Worm (Caenorhabditis elegans) whole organism, midembryonic: ENCODE measurements around the gene T22D1.18.

Experiments
- T22C8.4 ChIP-seq: fragments of 200-800 bp; sonication (Bioruptor generic); IDR thresholded peaks from 2 replicates; pipeline ENCODE4 v1.3.6; 2022; ENCODE audit warnings: missing genetic modification characterization, missing compliant biosample characterization
- cog-1 ChIP-seq: sonication (generic microtip); optimal IDR thresholded peaks from 2 replicates; lab custom pipeline; 2016; ENCODE audit warnings: missing genetic modification characterization, missing compliant biosample characterization
- flt-1 ChIP-seq: fragments of 200-800 bp; sonication (Bioruptor generic); IDR thresholded peaks from 2 replicates; pipeline ENCODE4 v1.3.6; 2022; ENCODE audit warnings: missing genetic modification characterization, missing compliant biosample characterization
- klf-2 ChIP-seq: fragments of 200-800 bp; sonication (Bioruptor generic); conservative IDR thresholded peaks from 2 replicates; pipeline ENCODE4 v1.3.6; 2022; ENCODE audit warnings: missing genetic modification reagents, missing genetic modification characterization, missing compliant biosample characterization
- med-1 ChIP-seq: sonication (generic microtip); optimal IDR thresholded peaks from 2 replicates; lab custom pipeline; 2017; ENCODE audit warnings: missing genetic modification characterization, mild to moderate bottlenecking, missing compliant biosample characterization, antibody characterized with exemption, missing genetic modification reagents; ENCODE audit not compliant: insufficient read depth
- ref-1 ChIP-seq: fragments of 200-800 bp; sonication (Bioruptor generic); conservative IDR thresholded peaks from 2 replicates; pipeline ENCODE4 v1.3.6; 2022; ENCODE audit warnings: missing genetic modification reagents, missing genetic modification characterization, missing compliant biosample characterization
- tab-1 ChIP-seq: fragments of 200-800 bp; sonication (Bioruptor generic); IDR thresholded peaks from 2 replicates; pipeline ENCODE4 v1.3.6; 2022; ENCODE audit warnings: missing genetic modification characterization, missing compliant biosample characterization
- ztf-23 ChIP-seq: fragments of 200-800 bp; sonication (Bioruptor generic); IDR thresholded peaks from 2 replicates; pipeline ENCODE4 v1.3.6; 2022; ENCODE audit warnings: missing genetic modification reagents, missing genetic modification characterization, missing compliant biosample characterization
- ztf-29 ChIP-seq: fragments of 200-800 bp; sonication (Bioruptor generic); IDR thresholded peaks from 2 replicates; pipeline ENCODE4 v1.3.6; 2022; ENCODE audit warnings: missing genetic modification reagents, missing genetic modification characterization, missing compliant biosample characterization

T22D1.18 gene

ce11 chrIV:6941101-6941500 is 21.1 kb upstream of the T22D1.18 start:
- TF ChIP-seq ztf-29 (no peak), ztf-23 (GFP tag; lab: Robert Waterston, UW) (no peak), tab-1 (GFP tag; lab: Robert Waterston, UW) (no peak), ref-1 (GFP tag; lab: Robert Waterston, UW) (no peak), klf-2 (GFP tag; lab: Robert Waterston, UW) (no peak), cog-1 (tag; lab: Kevin White, UChicago) (no peak), med-1 (GFP tag; lab: Kevin White, UChicago) (no peak), flt-1 (GFP tag; lab: Robert Waterston, UW) (no peak), T22C8.4 (GFP tag; lab: Robert Waterston, UW) (no peak)

- no peak for TF ChIP-seq tab-1 (GFP tag; lab: Robert Waterston, UW)
- TF ChIP-seq ref-1 (GFP tag; lab: Robert Waterston, UW): no peak
- TF ChIP-seq ztf-29: no peak
- TF ChIP-seq med-1 (GFP tag; lab: Kevin White, UChicago): no peak
- no peak for TF ChIP-seq cog-1 (tag; lab: Kevin White, UChicago)
- no peak for TF ChIP-seq klf-2 (GFP tag; lab: Robert Waterston, UW)
- no peak for TF ChIP-seq T22C8.4 (GFP tag; lab: Robert Waterston, UW)
- TF ChIP-seq ztf-23 (GFP tag; lab: Robert Waterston, UW): no peak
- TF ChIP-seq flt-1 (GFP tag; lab: Robert Waterston, UW): no peak
Measured at ce11 chrIV:6937548-6937947, 17.6 kb upstream of the T22D1.18 start, which contains the start of gene npr-12. Gene npr-12, minus strand, starts transcription at chrIV:6937648.

DNA sequence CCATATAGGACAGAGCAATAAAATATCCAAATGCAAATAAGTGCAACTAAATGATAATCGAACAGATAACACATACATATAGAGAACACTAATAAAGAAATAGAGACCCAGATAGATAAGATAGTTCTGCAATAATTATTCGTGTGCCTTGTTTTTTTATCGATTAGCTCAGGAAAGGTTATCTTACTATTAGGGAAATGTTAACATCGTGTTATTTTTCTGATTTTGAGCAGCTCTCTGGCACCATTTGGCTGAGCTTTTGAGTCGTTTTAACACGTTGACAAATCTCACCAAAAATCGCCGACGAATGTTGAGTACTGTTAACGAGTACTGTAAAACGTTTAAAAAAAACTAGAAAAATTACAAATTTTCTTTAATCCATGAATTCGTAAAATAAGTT is 8.5 kb upstream of the T22D1.18 start, which contains the start of gene cest-6:
Gene cest-6 (minus strand): TSS at position 101 of the 400 bp plus-strand sequence.
- TF ChIP-seq ztf-29 (no peak), cog-1 (tag; lab: Kevin White, UChicago) (no peak)

DNA sequence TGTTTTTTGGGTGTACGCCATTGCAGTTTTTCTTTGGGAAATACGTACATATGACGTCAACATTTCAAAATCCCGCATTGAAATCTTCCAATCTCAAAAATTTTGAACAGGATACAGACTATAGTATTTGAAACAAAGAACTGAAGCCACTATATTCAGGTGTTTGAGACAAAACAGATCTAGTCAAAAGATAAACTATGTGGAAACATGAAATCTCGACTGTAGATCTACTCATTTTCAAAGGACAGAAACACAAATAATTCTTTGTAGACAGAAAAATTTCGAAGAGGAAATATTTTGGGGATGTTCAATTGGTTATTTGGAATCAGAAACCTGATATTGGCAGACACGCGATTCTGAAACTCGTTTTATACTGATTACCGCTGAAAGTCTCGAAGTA is 5.6 kb upstream of the T22D1.18 start:
- TF ChIP-seq flt-1 (GFP tag; lab: Robert Waterston, UW) (no peak), ztf-23 (GFP tag; lab: Robert Waterston, UW) (no peak), tab-1 (GFP tag; lab: Robert Waterston, UW) (no peak), med-1 (GFP tag; lab: Kevin White, UChicago) (no peak), klf-2 (GFP tag; lab: Robert Waterston, UW) (no peak), ztf-29 (no peak), cog-1 (tag; lab: Kevin White, UChicago) (no peak)

DNA sequence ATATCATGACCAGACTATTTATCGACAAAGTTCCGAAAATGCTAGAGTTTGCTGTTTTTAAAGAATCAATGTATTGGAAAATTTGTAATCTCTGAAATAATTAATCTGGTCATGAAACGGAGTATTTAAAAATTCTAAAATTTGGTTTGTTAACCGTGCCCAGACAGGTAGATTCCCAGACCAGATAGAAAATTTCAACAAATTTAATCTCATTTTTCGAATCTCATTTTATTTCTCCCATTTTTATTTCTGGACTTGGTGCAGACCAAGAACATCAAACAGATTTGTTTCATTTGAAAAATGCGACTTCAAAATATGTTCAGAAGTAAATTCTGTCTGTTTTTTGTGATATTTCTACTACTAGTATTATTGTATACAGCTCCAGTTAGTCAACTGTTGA is 3.1 kb upstream of the T22D1.18 start, which contains the start of gene T22D1.1:
Gene T22D1.1 (plus strand): TSS at position 301 of the 400 bp plus-strand sequence.
- no peak for TF ChIP-seq flt-1 (GFP tag; lab: Robert Waterston, UW)

DNA sequence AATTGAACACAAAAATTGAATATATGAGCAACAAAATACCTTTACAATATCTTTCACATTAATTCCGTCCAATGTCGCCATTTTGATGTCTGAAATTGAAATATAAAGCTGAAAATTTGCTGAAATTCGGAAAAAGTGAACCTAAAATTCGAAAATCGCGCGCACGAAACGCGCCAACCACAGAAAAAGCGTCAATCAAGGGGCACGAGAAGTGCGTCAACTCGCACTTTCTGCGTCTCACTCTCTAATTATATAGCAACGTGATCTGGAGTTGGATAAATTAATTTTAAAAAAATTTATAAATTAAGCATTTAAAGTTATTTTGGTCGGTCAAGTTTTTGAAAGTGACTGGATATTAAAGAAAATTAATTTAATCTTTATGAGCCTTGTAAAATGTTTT is 645 bp downstream of the T22D1.18 start, which contains the start of gene ruvb-2:
Gene ruvb-2 (minus strand): TSS at position 89 of the 400 bp plus-strand sequence.
- TF ChIP-seq cog-1 (tag; lab: Kevin White, UChicago) (peak; percentile 17), ztf-23 (GFP tag; lab: Robert Waterston, UW) (0 out of 2 replicates have a peak, but pooled peaks have one; percentile 18), ref-1 (GFP tag; lab: Robert Waterston, UW) (no peak)

DNA sequence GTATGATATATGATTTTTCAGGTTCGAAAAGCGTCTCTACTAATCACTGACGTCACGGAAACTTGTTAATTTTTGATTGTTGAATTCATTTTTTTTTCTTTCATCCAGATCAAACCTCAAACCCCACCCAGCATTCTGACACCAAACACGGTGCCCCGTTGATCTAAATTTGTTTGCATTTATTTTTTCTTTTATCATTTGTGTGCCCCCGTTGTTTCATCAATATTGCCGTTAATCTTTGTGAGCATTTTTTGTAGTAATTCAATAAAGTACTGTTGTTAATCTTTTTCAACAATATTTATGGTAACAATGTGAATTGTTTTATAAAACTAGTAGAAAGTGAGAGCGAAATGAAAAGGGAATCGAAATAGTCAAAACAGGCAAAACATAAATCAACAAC is 3.1 kb downstream of the T22D1.18 start:
- TF ChIP-seq T22C8.4 (GFP tag; lab: Robert Waterston, UW): no peak
- TF ChIP-seq cog-1 (tag; lab: Kevin White, UChicago): no peak

DNA sequence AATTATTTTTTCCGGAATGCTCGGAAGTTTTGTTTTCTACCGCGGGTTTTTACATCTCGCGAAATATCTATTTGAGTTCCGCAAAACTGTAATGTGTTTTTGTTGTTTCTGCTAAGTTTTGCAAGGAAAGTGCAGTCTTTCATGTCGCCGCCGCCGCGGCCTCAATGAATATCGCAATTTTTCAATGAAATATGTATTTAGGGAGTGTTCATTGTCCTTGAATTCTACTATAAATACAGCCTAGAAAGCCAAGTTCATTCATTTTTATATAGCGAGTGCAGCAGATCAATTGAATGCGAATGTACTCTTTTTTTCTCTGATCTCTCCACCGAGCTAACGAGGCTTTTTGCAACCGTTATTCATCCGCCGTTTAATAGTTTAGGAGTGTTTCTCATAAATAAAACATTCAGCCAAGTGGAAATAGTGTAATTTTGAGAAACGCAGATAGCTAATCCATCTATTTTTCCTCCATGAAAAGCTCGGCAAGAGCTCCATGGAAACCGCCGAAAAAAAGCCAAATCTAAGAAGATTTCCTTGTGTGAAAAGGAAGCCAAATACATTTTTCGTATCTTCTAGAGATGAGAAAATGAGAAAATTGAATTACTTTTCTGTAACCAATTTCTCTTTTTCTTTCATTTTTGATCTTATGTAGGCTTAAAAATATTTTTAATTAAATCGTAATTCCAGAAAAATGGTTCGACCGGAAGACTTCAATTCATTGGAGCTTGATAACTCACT is 6.9 kb downstream of the T22D1.18 start, which contains the start of gene T22D1.3:
Gene T22D1.3 (plus strand): TSS at position 688 of the 738 bp plus-strand sequence.
- TF ChIP-seq med-1 (GFP tag; lab: Kevin White, UChicago) (no peak), ztf-23 (GFP tag; lab: Robert Waterston, UW) (no peak), cog-1 (tag; lab: Kevin White, UChicago) (no peak), ztf-29 (no peak), T22C8.4 (GFP tag; lab: Robert Waterston, UW) (no peak), klf-2 (GFP tag; lab: Robert Waterston, UW) (no peak), flt-1 (GFP tag; lab: Robert Waterston, UW) (no peak), ref-1 (GFP tag; lab: Robert Waterston, UW) (no peak), tab-1 (GFP tag; lab: Robert Waterston, UW) (no peak)

ce11 chrIV:6909863-6910733 is 9.9 kb downstream of the T22D1.18 start, which contains the start of the genes rpn-1 and ribo-1:
Gene rpn-1, minus strand, starts transcription at chrIV:6909913.
Gene ribo-1, plus strand, starts transcription at chrIV:6910683.
- TF ChIP-seq flt-1 (GFP tag; lab: Robert Waterston, UW): no peak
- TF ChIP-seq ztf-29: no peak
- TF ChIP-seq ref-1 (GFP tag; lab: Robert Waterston, UW): no peak
- TF ChIP-seq klf-2 (GFP tag; lab: Robert Waterston, UW): no peak
- no peak for TF ChIP-seq tab-1 (GFP tag; lab: Robert Waterston, UW)
- TF ChIP-seq med-1 (GFP tag; lab: Kevin White, UChicago): no peak
